Fruit fly (Drosophila melanogaster) whole organism: Measurements from ENCODE around the gene orion.

ENCODE experiments used
- CG8478 ChIP-seq: fragments of >200 bp; optimal IDR thresholded peaks from 2 replicates; lab custom pipeline; 2018; ENCODE audit warnings: inconsistent platforms
- Dll ChIP-seq: fragments of >200 bp; optimal IDR thresholded peaks from 2 replicates; lab custom pipeline; 2017
- EcR ChIP-seq, 2 experiments: fragments of >200 bp; optimal IDR thresholded peaks; 2 replicates each; lab custom pipeline; 2017; ENCODE audit warnings: missing biosample characterization in 2 of 2, missing genetic modification characterization in 2 of 2, missing genetic modification reagents in 2 of 2
- pan ChIP-seq: fragments of >200 bp; optimal IDR thresholded peaks from 2 replicates; lab custom pipeline; 2017
- psq ChIP-seq: fragments of >200 bp; optimal IDR thresholded peaks from 2 replicates; lab custom pipeline; 2017
- usp ChIP-seq: fragments of >200 bp; optimal IDR thresholded peaks from 2 replicates; lab custom pipeline; 2017; ENCODE audit warnings: missing biosample characterization, missing genetic modification characterization, mixed read lengths

Gene orion

dm6 chrX:7891596-7892538, 54.8 kb downstream of the orion start, which contains the start of gene Nek2:
Gene Nek2, minus strand, starts transcription at chrX:7891646.
- no peak for TF ChIP-seq psq (lab: Kevin White, UChicago)
- TF ChIP-seq CG8478 = no peak
- no peak for TF ChIP-seq EcR (GFP tag; optimal IDR thresholded peaks at IDR 0.05; lab: Kevin White, UChicago)
- TF ChIP-seq usp (GFP tag; lab: Kevin White, UChicago) = no peak
- no peak for TF ChIP-seq pan (lab: Kevin White, UChicago)
- no peak for TF ChIP-seq Dll (lab: Kevin White, UChicago)
